Fruit fly (Drosophila melanogaster): Measurements from ENCODE around the gene CG13005.

Gene CG13005

DNA sequence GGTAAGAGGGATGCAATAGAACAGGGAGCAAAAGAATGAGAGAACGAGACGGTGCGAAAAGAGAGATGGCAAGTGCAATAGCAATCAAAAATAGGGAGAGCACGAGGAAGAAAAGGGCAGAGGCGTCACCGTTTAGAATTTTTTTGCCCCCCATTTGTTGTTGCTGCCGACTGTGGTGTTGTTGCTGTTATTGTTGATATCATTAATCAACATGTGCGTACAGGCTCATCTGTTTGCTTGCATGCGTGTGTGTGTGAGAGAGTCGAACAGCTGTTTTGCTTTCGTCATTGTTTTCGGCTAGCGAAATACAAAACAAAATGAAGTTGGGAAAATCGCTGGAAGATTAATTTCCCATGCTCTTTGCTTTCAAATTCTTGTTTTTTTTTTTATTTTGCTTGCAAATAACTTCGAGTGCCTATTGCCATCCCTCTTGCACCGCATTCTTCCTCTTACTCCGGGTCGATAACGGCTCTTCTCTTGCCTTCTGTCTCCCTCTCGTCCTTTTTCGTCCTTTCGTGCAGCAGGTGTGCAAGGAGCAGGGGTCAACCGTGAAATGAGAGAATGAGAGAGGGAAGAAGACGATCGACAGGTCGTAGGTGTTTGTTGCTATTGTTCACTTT is 10.2 kb upstream of the CG13005 start (continued):
- TF ChIP-seq CG10147 (GFP tag; optimal IDR thresholded peaks at IDR 0.05): no peak
- no peak for TF ChIP-seq CG2116 (GFP tag; optimal IDR thresholded peaks at IDR 0.05)
- TF ChIP-seq br (optimal IDR thresholded peaks at IDR 0.05): no peak
- TF ChIP-seq CG6654 (GFP tag; optimal IDR thresholded peaks at IDR 0.05): no peak
- no peak for TF ChIP-seq CG12769 (tag; optimal IDR thresholded peaks at IDR 0.05)
- peak; percentile 9; the same call in 1 of the 2 replicates for TF ChIP-seq CG13287 (GFP tag; IDR thresholded peaks at IDR 0.05; ENCODE audit: partially characterized antibody)
- no peak for TF ChIP-seq Vsx1 (GFP tag; optimal IDR thresholded peaks at IDR 0.05)
- TF ChIP-seq sr (GFP tag; IDR thresholded peaks at IDR 0.05): no peak
- TF ChIP-seq Dip3 (GFP tag; optimal IDR thresholded peaks at IDR 0.05): no peak
- no peak for TF ChIP-seq CG5245 (GFP tag; optimal IDR thresholded peaks at IDR 0.05)
- TF ChIP-seq PHDP (tag; optimal IDR thresholded peaks at IDR 0.05): no peak
- TF ChIP-seq CG15601 (tag; optimal IDR thresholded peaks at IDR 0.05): no peak
- TF ChIP-seq pan (optimal IDR thresholded peaks at IDR 0.05): no peak
- no peak for TF ChIP-seq pan (GFP tag; optimal IDR thresholded peaks at IDR 0.05 in 1 of 2, IDR thresholded peaks at IDR 0.05 in 1 of 2)
- TF ChIP-seq lmd (GFP tag; IDR thresholded peaks at IDR 0.05): no peak
- no peak for TF ChIP-seq CG32767 (GFP tag; IDR thresholded peaks at IDR 0.05)
- no peak for TF ChIP-seq Dad (GFP tag; optimal IDR thresholded peaks at IDR 0.05)

DNA sequence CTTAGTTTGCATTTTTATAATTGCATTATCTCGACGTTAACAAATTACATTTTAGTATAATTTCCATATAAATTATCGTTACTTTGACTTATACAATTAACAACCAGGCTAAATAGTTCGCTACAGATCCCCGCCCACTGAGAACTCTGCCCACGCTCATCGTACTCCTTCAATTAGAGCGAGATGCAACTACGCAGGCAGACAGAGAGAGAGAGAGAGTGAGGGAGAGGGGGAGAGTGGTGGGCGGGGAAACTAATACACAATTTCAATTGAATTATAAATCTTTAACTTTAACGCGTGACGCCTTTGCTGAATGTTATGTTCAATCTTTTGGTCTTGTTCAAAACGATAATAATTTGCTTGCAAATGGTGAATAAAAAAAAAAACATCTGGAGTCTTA is 5.3 kb upstream of the CG13005 start:
- no peak for TF ChIP-seq Antp (GFP tag; optimal IDR thresholded peaks at IDR 0.05)
- TF ChIP-seq sens (GFP tag): peak; percentile 14
- TF ChIP-seq CG1832 (GFP tag; optimal IDR thresholded peaks at IDR 0.05): peak; percentile 81
- TF ChIP-seq CG1602 (GFP tag; optimal IDR thresholded peaks at IDR 0.05): no peak
- TF ChIP-seq Dip3 (GFP tag; optimal IDR thresholded peaks at IDR 0.05): no peak
- TF ChIP-seq crol (GFP tag; IDR thresholded peaks at IDR 0.05): peak; percentile 73
- no peak for TF ChIP-seq CoRest (tag; optimal IDR thresholded peaks at IDR 0.05)
- peak; percentile 73 for TF ChIP-seq sr (GFP tag; IDR thresholded peaks at IDR 0.05)

DNA sequence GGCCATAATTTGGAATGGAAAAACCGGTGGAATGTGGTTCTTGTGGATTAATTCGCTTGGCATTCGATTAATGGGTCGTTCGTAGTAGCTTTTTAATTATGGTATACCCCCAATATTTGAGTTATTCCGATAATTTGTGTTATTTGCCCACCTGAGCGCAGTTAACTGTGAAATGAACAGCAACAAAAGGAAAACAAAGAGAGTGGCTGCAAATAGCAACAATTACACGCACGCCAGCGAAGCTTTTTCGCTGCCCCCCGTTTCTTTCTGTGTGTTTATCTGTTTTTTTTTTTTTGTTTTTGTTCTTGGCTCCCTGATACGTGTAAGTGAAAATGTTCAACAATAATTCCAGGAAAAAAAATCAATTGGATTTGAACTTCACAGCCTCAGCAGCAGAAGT is 3.5 kb upstream of the CG13005 start:
- TF ChIP-seq slou (GFP tag; optimal IDR thresholded peaks at IDR 0.05) (no peak), sd (tag; optimal IDR thresholded peaks at IDR 0.05) (peak; percentile 14), H2.0 (GFP tag; IDR thresholded peaks at IDR 0.05) (no peak), HLH3B (GFP tag; IDR thresholded peaks at IDR 0.05) (0 out of 2 replicates have a peak, but pooled peaks have one; percentile 19), row (GFP tag; IDR thresholded peaks at IDR 0.05) (peak; percentile 28; the same call in 1 of the 3 replicates), CG3995 (GFP tag; optimal IDR thresholded peaks at IDR 0.05) (peak; percentile 20), zf30C (GFP tag; optimal IDR thresholded peaks at IDR 0.05) (peak; percentile 57), pan (optimal IDR thresholded peaks at IDR 0.05) (no peak), pan (GFP tag; optimal IDR thresholded peaks at IDR 0.05 in 1 of 2, IDR thresholded peaks at IDR 0.05 in 1 of 2) (peak in 1 of 2 experiments; percentile 17), pb (GFP tag; optimal IDR thresholded peaks at IDR 0.05) (no peak), bbx (GFP tag; IDR thresholded peaks at IDR 0.05; ENCODE audit: partially characterized antibody) (no peak), Med (GFP tag) (peak; percentile 60), mirr (GFP tag; optimal IDR thresholded peaks at IDR 0.05) (no peak), CG6689 (GFP tag; IDR thresholded peaks at IDR 0.05) (0 out of 2 replicates have a peak, but pooled peaks have one; percentile 9), vvl (GFP tag; IDR thresholded peaks at IDR 0.05) (0 out of 2 replicates have a peak, but pooled peaks have one; percentile 8), CG2120 (GFP tag; optimal IDR thresholded peaks at IDR 0.05) (peak; percentile 6)

All from whole organism, embryonic.